Worm (Caenorhabditis elegans): Measurements from ENCODE around the gene hrpk-2.

ce11 chrIII:7950447-7950846 lies 36.5 kb upstream of the hrpk-2 start:
- no peak for TF ChIP-seq sdz-12 (GFP tag; optimal IDR thresholded peaks at IDR 0.05)
- TF ChIP-seq attf-4 (tag; optimal IDR thresholded peaks at IDR 0.05) = no peak
- TF ChIP-seq nhr-25 (tag; optimal IDR thresholded peaks at IDR 0.05; ENCODE audit: borderline replicate concordance, insufficient read depth) = no peak
